Fruit fly (Drosophila melanogaster) whole organism, embryonic: Measurements from ENCODE around the gene CstF50.

Source experiments
- CG1024 ChIP-seq: fragments of 200-800 bp; sonication (Bioruptor generic); IDR thresholded peaks from 2 replicates; pipeline ENCODE4 v1.3.6; 2022; ENCODE audit warnings: missing biosample characterization, missing genetic modification characterization
- CG10462 ChIP-seq: fragments of 200-800 bp; sonication (Bioruptor generic); optimal IDR thresholded peaks from 2 replicates; lab custom pipeline; 2016; ENCODE audit warnings: missing biosample characterization, missing genetic modification characterization
- CG11504 ChIP-seq: fragments of 200-800 bp; sonication (Bioruptor generic); optimal IDR thresholded peaks from 3 replicates; lab custom pipeline; 2019; ENCODE audit warnings: missing biosample characterization, mild to moderate bottlenecking, missing genetic modification characterization, moderate library complexity
- CG13123 ChIP-seq: fragments of 200-800 bp; sonication (Bioruptor generic); optimal IDR thresholded peaks from 2 replicates; lab custom pipeline; 2016; ENCODE audit warnings: missing biosample characterization, missing genetic modification characterization
- CG14965 ChIP-seq: fragments of 200-800 bp; sonication (Bioruptor generic); optimal IDR thresholded peaks from 2 replicates; lab custom pipeline; 2016; ENCODE audit warnings: missing biosample characterization, missing genetic modification characterization, borderline replicate concordance
- CG15011 ChIP-seq: fragments of 200-800 bp; sonication (Bioruptor generic); optimal IDR thresholded peaks from 3 replicates; lab custom pipeline; 2018; ENCODE audit warnings: missing biosample characterization, mild to moderate bottlenecking, missing genetic modification characterization
- CG18599 ChIP-seq: fragments of 200-800 bp; sonication (Bioruptor generic); optimal IDR thresholded peaks from 3 replicates; lab custom pipeline; 2017; ENCODE audit warnings: missing biosample characterization, missing genetic modification characterization, mild to moderate bottlenecking, moderate library complexity, missing genetic modification reagents
- CG2116 ChIP-seq: fragments of 200-800 bp; sonication (Bioruptor generic); optimal IDR thresholded peaks from 3 replicates; lab custom pipeline; 2018; ENCODE audit warnings: missing biosample characterization, mild to moderate bottlenecking, missing genetic modification characterization
- CG2120 ChIP-seq: fragments of 200-800 bp; sonication (Bioruptor generic); optimal IDR thresholded peaks from 3 replicates; lab custom pipeline; 2016; ENCODE audit warnings: missing biosample characterization, missing genetic modification characterization
- CG2202 ChIP-seq: fragments of 200-800 bp; sonication (Bioruptor generic); optimal IDR thresholded peaks from 2 replicates; lab custom pipeline; 2018; ENCODE audit warnings: missing biosample characterization, mild to moderate bottlenecking, missing genetic modification characterization
- CG30431 ChIP-seq: fragments of 200-800 bp; sonication (Bioruptor generic); optimal IDR thresholded peaks from 2 replicates; lab custom pipeline; 2017; ENCODE audit warnings: missing biosample characterization, missing genetic modification characterization
- CG34422 ChIP-seq: fragments of 200-800 bp; sonication (Bioruptor generic); IDR thresholded peaks from 3 replicates; pipeline ENCODE4 v1.3.6; 2022; ENCODE audit warnings: missing biosample characterization, missing genetic modification characterization
- CG4730 ChIP-seq: fragments of 200-800 bp; sonication (Bioruptor generic); IDR thresholded peaks from 2 replicates; pipeline ENCODE4 v1.3.6; 2022; ENCODE audit warnings: missing biosample characterization, missing genetic modification characterization
- CG4854 ChIP-seq: fragments of 200-800 bp; sonication (Bioruptor generic); optimal IDR thresholded peaks from 2 replicates; lab custom pipeline; 2016; ENCODE audit warnings: missing biosample characterization, missing genetic modification characterization, inconsistent platforms
- CG7556 ChIP-seq: fragments of 200-800 bp; sonication (Bioruptor generic); optimal IDR thresholded peaks from 2 replicates; lab custom pipeline; 2017; ENCODE audit warnings: missing biosample characterization, mild to moderate bottlenecking, missing genetic modification characterization
- CG8765 ChIP-seq: fragments of 200-800 bp; sonication (Bioruptor generic); IDR thresholded peaks from 2 replicates; pipeline ENCODE4 v1.3.6; 2022; ENCODE audit warnings: missing biosample characterization, missing genetic modification characterization
- D ChIP-seq, 2 experiments: fragments of 200-800 bp in 1 of 2; fragments of >200 bp in 1 of 2; sonication (Bioruptor generic) in 1 of 2; optimal IDR thresholded peaks; 2 replicates in 1 of 2; 3 replicates in 1 of 2; lab custom pipeline; 2017; ENCODE audit warnings: mild to moderate bottlenecking in 1 of 2, missing biosample characterization in 1 of 2, missing genetic modification characterization in 1 of 2, missing genetic modification reagents in 1 of 2
- Dref ChIP-seq: fragments of 200-800 bp; sonication (Bioruptor generic); IDR thresholded peaks from 2 replicates; pipeline ENCODE4 v1.3.6; 2022; ENCODE audit warnings: missing biosample characterization, missing genetic modification characterization
- Ets65A ChIP-seq: fragments of 200-800 bp; sonication (Bioruptor generic); peaks from one replicate; lab custom pipeline; 2016; ENCODE audit warnings: missing biosample characterization, missing genetic modification characterization
- Gsc ChIP-seq: fragments of 200-800 bp; sonication (Bioruptor generic); IDR thresholded peaks from 2 replicates; pipeline ENCODE4 v1.3.6; 2022; ENCODE audit warnings: missing biosample characterization, missing genetic modification characterization
- HLH3B ChIP-seq: fragments of 200-800 bp; sonication (Bioruptor generic); IDR thresholded peaks from 2 replicates; pipeline ENCODE4 v1.3.6; 2022; ENCODE audit warnings: missing biosample characterization, missing genetic modification characterization
- Hmr ChIP-seq: fragments of 200-800 bp; sonication (Bioruptor generic); optimal IDR thresholded peaks from 3 replicates; lab custom pipeline; 2017; ENCODE audit warnings: mild to moderate bottlenecking, missing biosample characterization, missing genetic modification reagents, missing genetic modification characterization
- Hr51 ChIP-seq, 2 experiments: fragments of 200-800 bp; sonication (Bioruptor generic); optimal IDR thresholded peaks; 2 replicates in 1 of 2; 3 replicates in 1 of 2; lab custom pipeline; 2016 to 2018; ENCODE audit warnings: missing biosample characterization in 2 of 2, missing genetic modification characterization in 2 of 2, mild to moderate bottlenecking in 1 of 2, moderate library complexity in 1 of 2
- Lhr ChIP-seq: fragments of 200-800 bp; sonication (Bioruptor generic); optimal IDR thresholded peaks from 3 replicates; lab custom pipeline; 2017; ENCODE audit warnings: mild to moderate bottlenecking, missing biosample characterization, missing genetic modification reagents, missing genetic modification characterization
- Max ChIP-seq: fragments of 200-800 bp; sonication (Bioruptor generic); optimal IDR thresholded peaks from 2 replicates; lab custom pipeline; 2016; ENCODE audit warnings: missing biosample characterization, mild to moderate bottlenecking, missing genetic modification characterization
- Myb ChIP-seq: fragments of 200-800 bp; sonication (Bioruptor generic); optimal IDR thresholded peaks from 2 replicates; lab custom pipeline; 2016; ENCODE audit warnings: missing biosample characterization, missing genetic modification characterization
- Nf-YA ChIP-seq: fragments of 200-800 bp; sonication (Bioruptor generic); IDR thresholded peaks from 2 replicates; pipeline ENCODE4 v1.3.6; 2022; ENCODE audit warnings: missing biosample characterization, missing genetic modification characterization
- Opbp ChIP-seq: fragments of 200-800 bp; sonication (Bioruptor generic); IDR thresholded peaks from 3 replicates; pipeline ENCODE4 v1.3.6; 2022; ENCODE audit warnings: missing biosample characterization, missing genetic modification characterization; ENCODE audit not compliant: partially characterized antibody
- Poxn ChIP-seq: fragments of 200-800 bp; sonication (Bioruptor generic); IDR thresholded peaks from 2 replicates; pipeline ENCODE4 v1.3.6; 2022; ENCODE audit warnings: missing biosample characterization, missing genetic modification characterization
- Sry-β ChIP-seq: fragments of 200-800 bp; sonication (Bioruptor generic); optimal IDR thresholded peaks from 2 replicates; lab custom pipeline; 2018; ENCODE audit warnings: missing biosample characterization, mild to moderate bottlenecking, missing genetic modification characterization, moderate library complexity
- TFAM ChIP-seq: fragments of 200-800 bp; sonication (Bioruptor generic); optimal IDR thresholded peaks from 2 replicates; lab custom pipeline; 2017; ENCODE audit warnings: missing biosample characterization, missing genetic modification characterization, inconsistent platforms
- Xrp1 ChIP-seq: fragments of 200-800 bp; sonication (Bioruptor generic); IDR thresholded peaks from 2 replicates; pipeline ENCODE4 v1.3.6; 2022; ENCODE audit warnings: missing biosample characterization, missing genetic modification characterization
- ab ChIP-seq: fragments of 200-800 bp; sonication (Bioruptor generic); optimal IDR thresholded peaks from 2 replicates; lab custom pipeline; 2016; ENCODE audit warnings: missing biosample characterization, missing genetic modification characterization
- bbx ChIP-seq: fragments of 200-800 bp; sonication (Bioruptor generic); IDR thresholded peaks from 2 replicates; pipeline ENCODE4 v1.3.6; 2022; ENCODE audit warnings: missing biosample characterization, missing genetic modification characterization; ENCODE audit not compliant: partially characterized antibody
- chn ChIP-seq: fragments of 200-800 bp; sonication (Bioruptor generic); optimal IDR thresholded peaks from 2 replicates; lab custom pipeline; 2016; ENCODE audit warnings: missing biosample characterization, missing genetic modification characterization
- ewg ChIP-seq: fragments of 200-800 bp; sonication (Bioruptor generic); optimal IDR thresholded peaks from 3 replicates; lab custom pipeline; 2017; ENCODE audit warnings: mild to moderate bottlenecking, missing biosample characterization, missing genetic modification reagents, missing genetic modification characterization
- grn ChIP-seq: fragments of 200-800 bp; sonication (Bioruptor generic); optimal IDR thresholded peaks from 3 replicates; lab custom pipeline; 2017; ENCODE audit warnings: missing biosample characterization, missing genetic modification characterization
- hb ChIP-seq: fragments of 200-800 bp; sonication (Bioruptor generic); IDR thresholded peaks from 3 replicates; pipeline ENCODE4 v1.3.6; 2022; ENCODE audit warnings: missing biosample characterization, missing genetic modification characterization; ENCODE audit not compliant: partially characterized antibody
- lmd ChIP-seq: fragments of 200-800 bp; sonication (Bioruptor generic); IDR thresholded peaks from 2 replicates; pipeline ENCODE4 v1.3.6; 2022; ENCODE audit warnings: missing biosample characterization, missing genetic modification characterization
- maf-S ChIP-seq: fragments of 200-800 bp; sonication (Bioruptor generic); optimal IDR thresholded peaks from 2 replicates; lab custom pipeline; 2016; ENCODE audit warnings: missing biosample characterization, missing genetic modification characterization
- nmo ChIP-seq: fragments of 200-800 bp; sonication (Bioruptor generic); optimal IDR thresholded peaks from 2 replicates; lab custom pipeline; 2018; ENCODE audit warnings: missing biosample characterization, mild to moderate bottlenecking, missing genetic modification characterization, moderate library complexity
- odd ChIP-seq: fragments of 200-800 bp; sonication (Bioruptor generic); optimal IDR thresholded peaks from 2 replicates; lab custom pipeline; 2017; ENCODE audit warnings: missing biosample characterization, mild to moderate bottlenecking, missing genetic modification characterization
- rib ChIP-seq: fragments of 200-800 bp; sonication (Bioruptor generic); IDR thresholded peaks from 2 replicates; pipeline ENCODE4 v1.3.6; 2022; ENCODE audit warnings: missing biosample characterization, missing genetic modification characterization
- sisA ChIP-seq: fragments of 200-800 bp; sonication (Bioruptor generic); IDR thresholded peaks from 2 replicates; pipeline ENCODE4 v1.3.6; 2022; ENCODE audit warnings: missing biosample characterization, missing genetic modification characterization
- sug ChIP-seq: fragments of 200-800 bp; optimal IDR thresholded peaks from 2 replicates; lab custom pipeline; 2019; ENCODE audit warnings: missing biosample characterization, mild to moderate bottlenecking, missing genetic modification characterization, moderate library complexity
- trh ChIP-seq: fragments of 200-800 bp; sonication (Bioruptor generic); optimal IDR thresholded peaks from 2 replicates; lab custom pipeline; 2016; ENCODE audit warnings: missing biosample characterization, missing genetic modification characterization
- tx ChIP-seq: fragments of 200-800 bp; sonication (Bioruptor generic); optimal IDR thresholded peaks from 2 replicates; lab custom pipeline; 2016; ENCODE audit warnings: missing biosample characterization, missing genetic modification characterization
- zen2 ChIP-seq: fragments of 200-800 bp; sonication (Bioruptor generic); IDR thresholded peaks from 3 replicates; pipeline ENCODE4 v1.3.6; 2022; ENCODE audit warnings: missing biosample characterization, missing genetic modification characterization; ENCODE audit not compliant: partially characterized antibody

The CstF50 gene

dm6 chr3R:31776583-31777362, 40.0 kb upstream of the CstF50 start, which contains the start of the genes CG2126 and faf (continued):
- TF ChIP-seq CG4730 (GFP tag; lab: Robert Waterston, UW) (peak; percentile 52; the same call in 1 of the 2 replicates), grn (no peak), CG4854 (GFP tag; lab: Kevin White, UChicago) (peak; percentile 26), CG18599 (GFP tag; lab: Kevin White, UChicago) (no peak), hb (no peak), Gsc (no peak), CG13123 (peak; percentile 63), Xrp1 (GFP tag; lab: Robert Waterston, UW) (peak; percentile 77; the same call in 1 of the 2 replicates), CG34422 (GFP tag; lab: Robert Waterston, UW) (peak; percentile 80; the same call in 2 of the 3 replicates), tx (GFP tag; lab: Kevin White, UChicago) (peak; percentile 16), CG30431 (GFP tag; lab: Kevin White, UChicago) (peak; percentile 25), sisA (GFP tag; lab: Robert Waterston, UW) (peak; percentile 64), Dref (GFP tag; lab: Robert Waterston, UW) (peak; percentile 59), Hr51 (GFP tag; optimal IDR thresholded peaks at IDR 0.05; lab: Kevin White, UChicago) (peak; percentile 10 to 84), nmo (GFP tag; lab: Kevin White, UChicago) (peak; percentile 88), trh (GFP tag; lab: Kevin White, UChicago) (peak; percentile 63), CG1024 (GFP tag; lab: Robert Waterston, UW) (no peak), CG14965 (GFP tag; lab: Kevin White, UChicago) (no peak), Opbp (GFP tag; lab: Robert Waterston, UW) (no peak), Sry-β (GFP tag; lab: Kevin White, UChicago) (no peak), CG10462 (GFP tag; lab: Kevin White, UChicago) (peak; percentile 56), maf-S (GFP tag; lab: Kevin White, UChicago) (peak; percentile 27), odd (peak; percentile 35), ab (GFP tag; lab: Kevin White, UChicago) (no peak), Hmr (peak; percentile 77), rib (GFP tag; lab: Robert Waterston, UW) (0 out of 2 replicates have a peak, but pooled peaks have one; percentile 36), lmd (GFP tag; lab: Robert Waterston, UW) (peak; percentile 80), sug (tag; lab: Kevin White, UChicago) (peak; percentile 74), CG7556 (peak; percentile 71), Myb (GFP tag; lab: Kevin White, UChicago) (peak; percentile 7), Ets65A (GFP tag; lab: Kevin White, UChicago) (peak; percentile 82), CG8765 (GFP tag; lab: Robert Waterston, UW) (peak; percentile 46; the same call in 1 of the 2 replicates), CG11504 (tag; lab: Kevin White, UChicago) (no peak), CG2202 (tag; lab: Kevin White, UChicago) (peak; percentile 49), ewg (peak; percentile 56), D (optimal IDR thresholded peaks at IDR 0.05; lab: Kevin White, UChicago) (no peak), D (GFP tag; optimal IDR thresholded peaks at IDR 0.05; lab: Kevin White, UChicago) (peak; percentile 48), Lhr (GFP tag; lab: Kevin White, UChicago) (peak; percentile 38), Max (peak; percentile 55), zen2 (no peak), Poxn (GFP tag; lab: Robert Waterston, UW) (peak; percentile 47), CG2116 (GFP tag; lab: Kevin White, UChicago) (peak; percentile 75), chn (peak; percentile 68), HLH3B (peak; percentile 60; the same call in 1 of the 2 replicates), CG2120 (GFP tag; lab: Kevin White, UChicago) (peak; percentile 77), Nf-YA (GFP tag; lab: Robert Waterston, UW) (peak; percentile 46; the same call in 1 of the 2 replicates), CG15011 (peak; percentile 59), bbx (peak; percentile 26; the same call in 1 of the 2 replicates), TFAM (GFP tag; lab: Kevin White, UChicago) (no peak)
